Worm (Caenorhabditis elegans): ENCODE data around the gene F54H12.8.

DNA sequence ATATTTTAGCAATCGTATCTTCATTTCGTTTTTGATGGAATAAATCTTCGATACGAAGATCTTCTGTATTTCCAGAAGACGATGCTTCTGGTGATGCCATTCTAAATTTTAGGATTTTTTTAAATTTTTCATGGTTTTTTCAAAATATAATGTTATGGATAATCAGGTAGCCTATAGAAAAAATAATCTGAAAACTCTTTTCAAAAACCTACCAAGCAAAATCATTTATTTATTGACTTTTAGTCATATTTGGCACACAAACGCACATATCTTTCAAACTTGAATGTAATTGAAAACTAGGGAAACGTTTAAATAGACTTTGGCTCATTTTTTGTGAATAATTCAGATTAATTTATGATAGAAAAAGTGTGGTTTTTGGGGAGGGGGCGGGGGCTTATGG, 47.4 kb upstream of the F54H12.8 start, which contains the start of gene F44B9.5:
- TF ChIP-seq ceh-13 (GFP tag; optimal IDR thresholded peaks at IDR 0.05), result no peak
- no peak for TF ChIP-seq ceh-36 (tag; optimal IDR thresholded peaks at IDR 0.05)
- TF ChIP-seq B0310.2 (tag; optimal IDR thresholded peaks at IDR 0.05), result no peak
- TF ChIP-seq ama-1 (optimal IDR thresholded peaks at IDR 0.05), result no peak
- no peak for TF ChIP-seq ets-7 (tag; optimal IDR thresholded peaks at IDR 0.05)
- no peak for TF ChIP-seq flt-1 (GFP tag; IDR thresholded peaks at IDR 0.05)
- TF ChIP-seq tbx-11 (GFP tag; IDR thresholded peaks at IDR 0.05), result no peak
- TF ChIP-seq sea-1 (GFP tag; conservative IDR thresholded peaks at IDR 0.05), result no peak
- TF ChIP-seq pes-1 (GFP tag; IDR thresholded peaks at IDR 0.05), result no peak
- TF ChIP-seq F13C5.2 (tag; optimal IDR thresholded peaks at IDR 0.05), result no peak

All from whole organism, early embryonic.